Fruit fly (Drosophila melanogaster) whole organism, embryonic: ENCODE measurements around the gene CG33986.

Source experiments
- ATbp ChIP-seq: fragments of 200-800 bp; sonication (Bioruptor generic); optimal IDR thresholded peaks from 2 replicates; lab custom pipeline; 2017; ENCODE audit warnings: missing biosample characterization, mild to moderate bottlenecking, missing genetic modification characterization, missing genetic modification reagents
- Asciz ChIP-seq: fragments of 200-800 bp; sonication (Bioruptor generic); optimal IDR thresholded peaks from 2 replicates; lab custom pipeline; 2017; ENCODE audit warnings: missing biosample characterization, mild to moderate bottlenecking, missing genetic modification characterization, missing genetic modification reagents
- CG10274 ChIP-seq: fragments of 200-800 bp; sonication (Bioruptor generic); optimal IDR thresholded peaks from 3 replicates; lab custom pipeline; 2017; ENCODE audit warnings: missing biosample characterization, mild to moderate bottlenecking, missing genetic modification characterization
- CG10462 ChIP-seq: fragments of 200-800 bp; sonication (Bioruptor generic); optimal IDR thresholded peaks from 2 replicates; lab custom pipeline; 2016; ENCODE audit warnings: missing biosample characterization, missing genetic modification characterization
- CG11093 ChIP-seq: fragments of 200-800 bp; sonication (Bioruptor generic); IDR thresholded peaks from 3 replicates; pipeline ENCODE4 v1.3.6; 2022; ENCODE audit warnings: missing biosample characterization, missing genetic modification characterization
- CG11247 ChIP-seq: fragments of 200-800 bp; sonication (Bioruptor generic); IDR thresholded peaks from 2 replicates; pipeline ENCODE4 v1.3.6; 2022; ENCODE audit warnings: missing biosample characterization, missing genetic modification characterization
- CG12391 ChIP-seq: fragments of 200-800 bp; sonication (Bioruptor generic); optimal IDR thresholded peaks from 3 replicates; lab custom pipeline; 2018; ENCODE audit warnings: missing biosample characterization, mild to moderate bottlenecking, missing genetic modification characterization, moderate library complexity
- CG12659 ChIP-seq: fragments of 200-800 bp; sonication (Bioruptor generic); optimal IDR thresholded peaks from 3 replicates; lab custom pipeline; 2017; ENCODE audit warnings: mild to moderate bottlenecking, missing biosample characterization, missing genetic modification reagents, missing genetic modification characterization
- CG13894 ChIP-seq: fragments of 200-800 bp; sonication (Bioruptor generic); optimal IDR thresholded peaks from 3 replicates; lab custom pipeline; 2018; ENCODE audit warnings: missing biosample characterization, mild to moderate bottlenecking, missing genetic modification characterization, moderate library complexity
- CG17612 ChIP-seq: fragments of 200-800 bp; sonication (Bioruptor generic); IDR thresholded peaks from 2 replicates; pipeline ENCODE4 v1.3.6; 2022; ENCODE audit warnings: missing biosample characterization, missing genetic modification characterization
- CG2712 ChIP-seq: fragments of 200-800 bp; optimal IDR thresholded peaks from 3 replicates; lab custom pipeline; 2019; ENCODE audit warnings: missing biosample characterization, mild to moderate bottlenecking, missing genetic modification characterization, moderate library complexity
- CG31224 ChIP-seq: fragments of 200-800 bp; sonication (Bioruptor generic); IDR thresholded peaks from 2 replicates; pipeline ENCODE4 v1.3.6; 2022; ENCODE audit warnings: missing biosample characterization, missing genetic modification characterization
- CG31365 ChIP-seq: fragments of 200-800 bp; sonication (Bioruptor generic); optimal IDR thresholded peaks from 2 replicates; lab custom pipeline; 2018; ENCODE audit warnings: missing biosample characterization, mild to moderate bottlenecking, missing genetic modification characterization
- CG34224 ChIP-seq: fragments of 200-800 bp; sonication (Bioruptor generic); IDR thresholded peaks from 3 replicates; pipeline ENCODE4 v1.3.6; 2022; ENCODE audit warnings: missing biosample characterization, missing genetic modification characterization; ENCODE audit not compliant: partially characterized antibody
- CG3995 ChIP-seq: fragments of 200-800 bp; sonication (Bioruptor generic); optimal IDR thresholded peaks from 3 replicates; lab custom pipeline; 2016; ENCODE audit warnings: missing biosample characterization, missing genetic modification characterization
- CG4617 ChIP-seq: fragments of 200-800 bp; sonication (Bioruptor generic); optimal IDR thresholded peaks from 3 replicates; lab custom pipeline; 2016; ENCODE audit warnings: missing biosample characterization, missing genetic modification characterization, borderline replicate concordance
- CG4707 ChIP-seq: fragments of 200-800 bp; sonication (Bioruptor generic); optimal IDR thresholded peaks from 2 replicates; lab custom pipeline; 2018; ENCODE audit warnings: missing biosample characterization, mild to moderate bottlenecking, missing genetic modification characterization, moderate library complexity
- CG5245 ChIP-seq: fragments of 200-800 bp; sonication (Bioruptor generic); optimal IDR thresholded peaks from 3 replicates; lab custom pipeline; 2016; ENCODE audit warnings: missing biosample characterization, missing genetic modification characterization
- CG6254 ChIP-seq: fragments of 200-800 bp; sonication (Bioruptor generic); optimal IDR thresholded peaks from 3 replicates; lab custom pipeline; 2017; ENCODE audit warnings: mild to moderate bottlenecking, missing biosample characterization, missing genetic modification reagents, missing genetic modification characterization
- CG6765 ChIP-seq: fragments of 200-800 bp; sonication (Bioruptor generic); optimal IDR thresholded peaks from 3 replicates; lab custom pipeline; 2017; ENCODE audit warnings: missing biosample characterization, mild to moderate bottlenecking, missing genetic modification characterization
- CG7357 ChIP-seq: fragments of 200-800 bp; sonication (Bioruptor generic); IDR thresholded peaks from 3 replicates; pipeline ENCODE4 v1.3.6; 2022; ENCODE audit warnings: missing biosample characterization, missing genetic modification characterization
- CG7556 ChIP-seq: fragments of 200-800 bp; sonication (Bioruptor generic); optimal IDR thresholded peaks from 2 replicates; lab custom pipeline; 2017; ENCODE audit warnings: missing biosample characterization, mild to moderate bottlenecking, missing genetic modification characterization
- CG7786 ChIP-seq: fragments of 200-800 bp; sonication (Bioruptor generic); optimal IDR thresholded peaks from 2 replicates; lab custom pipeline; 2016; ENCODE audit warnings: missing biosample characterization, missing genetic modification characterization
- Dref ChIP-seq: fragments of 200-800 bp; sonication (Bioruptor generic); IDR thresholded peaks from 2 replicates; pipeline ENCODE4 v1.3.6; 2022; ENCODE audit warnings: missing biosample characterization, missing genetic modification characterization
- E2f1 ChIP-seq: fragments of 200-800 bp; sonication (Bioruptor generic); IDR thresholded peaks from 2 replicates; pipeline ENCODE4 v1.3.6; 2022; ENCODE audit warnings: missing biosample characterization, missing genetic modification characterization
- Elba2 ChIP-seq: fragments of 200-800 bp; sonication (Bioruptor generic); optimal IDR thresholded peaks from 3 replicates; lab custom pipeline; 2016; ENCODE audit warnings: missing biosample characterization, missing genetic modification characterization
- GATAe ChIP-seq: fragments of 200-800 bp; sonication (Bioruptor generic); conservative IDR thresholded peaks from 2 replicates; pipeline ENCODE4 v1.3.6; 2022; ENCODE audit warnings: missing biosample characterization, missing genetic modification characterization
- Hr3 ChIP-seq: fragments of 200-800 bp; sonication (Bioruptor generic); optimal IDR thresholded peaks from 3 replicates; lab custom pipeline; 2016; ENCODE audit warnings: missing biosample characterization, missing genetic modification characterization
- Mrtf ChIP-seq: fragments of 200-800 bp; sonication (Bioruptor generic); IDR thresholded peaks from 3 replicates; pipeline ENCODE4 v1.3.6; 2022; ENCODE audit warnings: missing biosample characterization, missing genetic modification characterization
- Nf-YC ChIP-seq: fragments of 200-800 bp; optimal IDR thresholded peaks from 3 replicates; lab custom pipeline; 2019; ENCODE audit warnings: missing biosample characterization, mild to moderate bottlenecking, missing genetic modification characterization, moderate library complexity
- Oli ChIP-seq: fragments of 200-800 bp; sonication (Bioruptor generic); optimal IDR thresholded peaks from 2 replicates; lab custom pipeline; 2018; ENCODE audit warnings: missing biosample characterization, mild to moderate bottlenecking, missing genetic modification characterization, moderate library complexity
- Scr ChIP-seq: fragments of 200-800 bp; sonication (Bioruptor generic); IDR thresholded peaks from 2 replicates; pipeline ENCODE4 v1.3.6; 2022; ENCODE audit warnings: missing biosample characterization, missing genetic modification characterization; ENCODE audit not compliant: partially characterized antibody
- Side ChIP-seq: fragments of 200-800 bp; sonication (Bioruptor generic); optimal IDR thresholded peaks from 2 replicates; lab custom pipeline; 2016; ENCODE audit warnings: missing biosample characterization, missing genetic modification characterization
- Xrp1 ChIP-seq: fragments of 200-800 bp; sonication (Bioruptor generic); IDR thresholded peaks from 2 replicates; pipeline ENCODE4 v1.3.6; 2022; ENCODE audit warnings: missing biosample characterization, missing genetic modification characterization
- ase ChIP-seq: fragments of 200-800 bp; sonication (Bioruptor generic); IDR thresholded peaks from 3 replicates; pipeline ENCODE4 v1.3.6; 2022; ENCODE audit warnings: missing biosample characterization, missing genetic modification characterization
- cato ChIP-seq: fragments of 200-800 bp; sonication (Bioruptor generic); optimal IDR thresholded peaks from 2 replicates; lab custom pipeline; 2016; ENCODE audit warnings: missing biosample characterization, missing genetic modification characterization, borderline replicate concordance
- crol ChIP-seq: fragments of 200-800 bp; sonication (Bioruptor generic); IDR thresholded peaks from 2 replicates; pipeline ENCODE4 v1.3.6; 2022; ENCODE audit warnings: missing biosample characterization, missing genetic modification characterization
- fru ChIP-seq: fragments of >200 bp; optimal IDR thresholded peaks from 2 replicates; lab custom pipeline; 2017
- gce ChIP-seq: fragments of 200-800 bp; sonication (Bioruptor generic); IDR thresholded peaks from 3 replicates; pipeline ENCODE4 v1.3.6; 2022; ENCODE audit warnings: missing biosample characterization, missing genetic modification characterization
- gfzf ChIP-seq: fragments of 200-800 bp; sonication (Bioruptor generic); optimal IDR thresholded peaks from 2 replicates; lab custom pipeline; 2016; ENCODE audit warnings: missing biosample characterization, mild to moderate bottlenecking, missing genetic modification characterization, moderate library complexity
- gsb ChIP-seq: fragments of 200-800 bp; sonication (Bioruptor generic); IDR thresholded peaks from 2 replicates; pipeline ENCODE4 v1.3.6; 2022; ENCODE audit warnings: missing biosample characterization, missing genetic modification characterization
- her ChIP-seq: fragments of 200-800 bp; sonication (Bioruptor generic); optimal IDR thresholded peaks from 2 replicates; lab custom pipeline; 2016; ENCODE audit warnings: missing biosample characterization, missing genetic modification characterization
- lola ChIP-seq, 3 experiments: fragments of >200 bp in 2 of 3; fragments of 200-800 bp in 1 of 3; sonication (Bioruptor generic) in 1 of 3; optimal IDR thresholded peaks; 2 replicates each; lab custom pipeline; 2017 to 2019; ENCODE audit warnings: missing biosample characterization in 3 of 3, missing genetic modification characterization in 3 of 3, mild to moderate bottlenecking in 1 of 3, moderate library complexity in 1 of 3
- mld ChIP-seq: fragments of 200-800 bp; sonication (Bioruptor generic); IDR thresholded peaks from 3 replicates; pipeline ENCODE4 v1.3.6; 2022; ENCODE audit warnings: missing biosample characterization, missing genetic modification characterization; ENCODE audit not compliant: partially characterized antibody
- sr ChIP-seq: fragments of 200-800 bp; sonication (Bioruptor generic); IDR thresholded peaks from 3 replicates; pipeline ENCODE4 v1.3.6; 2022; ENCODE audit warnings: missing biosample characterization, missing genetic modification characterization
- toy ChIP-seq: fragments of 200-800 bp; sonication (Bioruptor generic); IDR thresholded peaks from 2 replicates; pipeline ENCODE4 v1.3.6; 2022; ENCODE audit warnings: missing biosample characterization, missing genetic modification characterization
- twi ChIP-seq: fragments of 200-800 bp; optimal IDR thresholded peaks from 2 replicates; lab custom pipeline; 2019; ENCODE audit warnings: missing biosample characterization, mild to moderate bottlenecking, missing genetic modification characterization, moderate library complexity
- wdn ChIP-seq: fragments of 200-800 bp; sonication (Bioruptor generic); IDR thresholded peaks from 2 replicates; pipeline ENCODE4 v1.3.6; 2022; ENCODE audit warnings: missing biosample characterization, missing genetic modification characterization
- zfh1 ChIP-seq: fragments of 200-800 bp; sonication (Bioruptor generic); IDR thresholded peaks from 3 replicates; pipeline ENCODE4 v1.3.6; 2022; ENCODE audit warnings: missing biosample characterization, missing genetic modification characterization

Gene CG33986

dm6 chr3L:15563058-15563850 is 38.2 kb upstream of the CG33986 start, which contains the start of the genes CG7739 and SCCRO (continued):
- TF ChIP-seq CG4707 (GFP tag; lab: Kevin White, UChicago) (no peak), ATbp (GFP tag; lab: Kevin White, UChicago) (no peak), E2f1 (GFP tag; lab: Robert Waterston, UW) (peak; percentile 80), CG10462 (GFP tag; lab: Kevin White, UChicago) (no peak), CG10274 (no peak), CG6254 (GFP tag; lab: Kevin White, UChicago) (no peak), CG17612 (GFP tag; lab: Robert Waterston, UW) (0 out of 2 replicates have a peak, but pooled peaks have one; percentile 27), Hr3 (GFP tag; lab: Kevin White, UChicago) (peak; percentile 48), Nf-YC (tag; lab: Kevin White, UChicago) (peak; percentile 61), lola (GFP tag; optimal IDR thresholded peaks at IDR 0.05; lab: Kevin White, UChicago) (peak in 1 of 3 experiments; percentile 45), twi (no peak), CG4617 (GFP tag; lab: Kevin White, UChicago) (peak; percentile 96), wdn (GFP tag; lab: Robert Waterston, UW) (peak; percentile 68), CG3995 (peak; percentile 93), ase (peak; percentile 28; the same call in 1 of the 3 replicates), CG11093 (GFP tag; lab: Robert Waterston, UW) (no peak), gsb (GFP tag; lab: Robert Waterston, UW) (no peak), crol (GFP tag; lab: Robert Waterston, UW) (no peak), gce (GFP tag; lab: Robert Waterston, UW) (no peak), GATAe (0 out of 2 replicates have a peak, but pooled peaks have one; percentile 10), CG7357 (peak; percentile 93), Oli (tag; lab: Kevin White, UChicago) (peak; percentile 29), CG12391 (tag; lab: Kevin White, UChicago) (peak; percentile 76), CG5245 (peak; percentile 44), cato (GFP tag; lab: Kevin White, UChicago) (peak; percentile 5), CG31365 (tag; lab: Kevin White, UChicago) (no peak), Side (GFP tag; lab: Kevin White, UChicago) (peak; percentile 11), Scr (GFP tag; lab: Robert Waterston, UW) (peak; percentile 66), CG31224 (GFP tag; lab: Robert Waterston, UW) (peak; percentile 59), CG34224 (GFP tag; lab: Robert Waterston, UW) (peak; percentile 56; the same call in 1 of the 3 replicates), toy (GFP tag; lab: Robert Waterston, UW) (0 out of 2 replicates have a peak, but pooled peaks have one; percentile 27), zfh1 (GFP tag; lab: Robert Waterston, UW) (peak; percentile 64; the same call in 2 of the 3 replicates), Asciz (no peak), CG6765 (GFP tag; lab: Kevin White, UChicago) (no peak), CG11247 (GFP tag; lab: Robert Waterston, UW) (peak; percentile 56; the same call in 1 of the 2 replicates), gfzf (GFP tag; lab: Kevin White, UChicago) (peak; percentile 66), sr (GFP tag; lab: Robert Waterston, UW) (no peak), CG7786 (peak; percentile 47), Mrtf (no peak), Xrp1 (peak; percentile 81), Dref (peak; percentile 83), CG12659 (peak; percentile 79), CG13894 (tag; lab: Kevin White, UChicago) (no peak), CG7556 (GFP tag; lab: Kevin White, UChicago) (peak; percentile 33), fru (lab: Kevin White, UChicago) (no peak), CG2712 (peak; percentile 78), her (GFP tag; lab: Kevin White, UChicago) (peak; percentile 10), Elba2 (GFP tag; lab: Kevin White, UChicago) (peak; percentile 89), mld (GFP tag; lab: Robert Waterston, UW) (no peak)
